Worm (Caenorhabditis elegans): ENCODE measurements around the gene ZC443.1.

ce11 chrV:12788451-12788850, 21.4 kb downstream of the ZC443.1 start, which contains the start of gene srbc-44:
- TF ChIP-seq flt-1 (GFP tag; IDR thresholded peaks at IDR 0.05) = no peak
- TF ChIP-seq cog-1 (tag; optimal IDR thresholded peaks at IDR 0.05) = no peak
- no peak for TF ChIP-seq ztf-29 (GFP tag; IDR thresholded peaks at IDR 0.05)
- no peak for TF ChIP-seq med-1 (GFP tag; optimal IDR thresholded peaks at IDR 0.05; ENCODE audit: insufficient read depth)
- TF ChIP-seq ref-1 (GFP tag; conservative IDR thresholded peaks at IDR 0.05) = no peak

Data from whole organism, midembryonic.